Worm (Caenorhabditis elegans) whole organism, mixed stage, embryonic: ENCODE data around the gene F18F11.4.

Experiments
- M03D4.4 ChIP-seq: sonication (generic microtip); optimal IDR thresholded peaks from 2 replicates; lab custom pipeline; 2017; ENCODE audit warnings: mild to moderate bottlenecking, missing genetic modification characterization, missing compliant biosample characterization
- bed-3 ChIP-seq: fragments of 200-800 bp; sonication (Bioruptor generic); optimal IDR thresholded peaks from 3 replicates; lab custom pipeline; 2018; ENCODE audit warnings: mild to moderate bottlenecking, missing genetic modification characterization, moderate library complexity, missing compliant biosample characterization
- ceh-39 ChIP-seq: fragments of 150-350 bp; optimal IDR thresholded peaks from 2 replicates; lab custom pipeline; 2014; ENCODE audit warnings: missing biosample characterization, missing genetic modification characterization
- ceh-43 ChIP-seq: fragments of 200-800 bp; sonication (Bioruptor generic); optimal IDR thresholded peaks from 2 replicates; lab custom pipeline; 2018; ENCODE audit warnings: mild to moderate bottlenecking, missing genetic modification characterization, moderate library complexity, missing compliant biosample characterization
- ces-1 ChIP-seq: fragments of 150-350 bp; optimal IDR thresholded peaks from 2 replicates; lab custom pipeline; 2014; ENCODE audit warnings: missing biosample characterization, missing genetic modification reagents, missing genetic modification characterization
- cnd-1 ChIP-seq: fragments of 200-800 bp; sonication (Bioruptor generic); optimal IDR thresholded peaks from 2 replicates; lab custom pipeline; 2018; ENCODE audit warnings: mild to moderate bottlenecking, missing genetic modification characterization, missing compliant biosample characterization
- drap-1 ChIP-seq: fragments of 200-800 bp; sonication (Bioruptor generic); optimal IDR thresholded peaks from 3 replicates; lab custom pipeline; 2018; ENCODE audit warnings: mild to moderate bottlenecking, missing genetic modification characterization, missing compliant biosample characterization
- elt-1 ChIP-seq: sonication (generic microtip); optimal IDR thresholded peaks from 2 replicates; lab custom pipeline; 2017; ENCODE audit warnings: missing genetic modification characterization, mild to moderate bottlenecking, missing compliant biosample characterization, antibody characterized with exemption, moderate library complexity, borderline replicate concordance; ENCODE audit not compliant: insufficient read depth
- elt-3 ChIP-seq: fragments of 150-350 bp; optimal IDR thresholded peaks from 2 replicates; lab custom pipeline; 2014; ENCODE audit warnings: missing biosample characterization, missing genetic modification characterization
- flh-1 ChIP-seq: fragments of 200-800 bp; sonication (Bioruptor generic); optimal IDR thresholded peaks from 2 replicates; lab custom pipeline; 2018; ENCODE audit warnings: mild to moderate bottlenecking, missing genetic modification characterization, moderate library complexity, missing compliant biosample characterization
- ham-2 ChIP-seq: fragments of 200-800 bp; sonication (Bioruptor generic); optimal IDR thresholded peaks from 2 replicates; lab custom pipeline; 2018; ENCODE audit warnings: mild to moderate bottlenecking, missing genetic modification characterization, missing compliant biosample characterization
- hlh-1 ChIP-seq: fragments of 150-350 bp; optimal IDR thresholded peaks from 2 replicates; lab custom pipeline; 2014; ENCODE audit warnings: missing biosample characterization, missing genetic modification reagents, missing genetic modification characterization
- lin-13 ChIP-seq: fragments of 150-350 bp; optimal IDR thresholded peaks from 2 replicates; lab custom pipeline; 2014; ENCODE audit warnings: missing biosample characterization, missing genetic modification characterization
- lin-32 ChIP-seq: fragments of 200-800 bp; sonication (Bioruptor generic); optimal IDR thresholded peaks from 2 replicates; lab custom pipeline; 2018; ENCODE audit warnings: mild to moderate bottlenecking, missing genetic modification characterization, missing compliant biosample characterization
- lsy-2 ChIP-seq: fragments of 150-350 bp; optimal IDR thresholded peaks from 2 replicates; lab custom pipeline; 2014; ENCODE audit warnings: missing biosample characterization, missing genetic modification characterization
- mab-5 ChIP-seq: fragments of 150-350 bp; optimal IDR thresholded peaks from 2 replicates; lab custom pipeline; 2014; ENCODE audit warnings: missing biosample characterization, missing genetic modification characterization
- mep-1 ChIP-seq: fragments of 150-350 bp; optimal IDR thresholded peaks from 2 replicates; lab custom pipeline; 2017; ENCODE audit warnings: missing biosample characterization, missing genetic modification reagents, missing genetic modification characterization, inconsistent platforms
- mls-2 ChIP-seq: sonication (generic microtip); optimal IDR thresholded peaks from 2 replicates; lab custom pipeline; 2016; ENCODE audit warnings: mild to moderate bottlenecking, missing genetic modification characterization, moderate library complexity, missing compliant biosample characterization
- nhr-12 ChIP-seq: fragments of 150-350 bp; optimal IDR thresholded peaks from 2 replicates; lab custom pipeline; 2014; ENCODE audit warnings: missing biosample characterization, missing genetic modification characterization
- nhr-2 ChIP-seq: fragments of 150-350 bp; optimal IDR thresholded peaks from 2 replicates; lab custom pipeline; 2014; ENCODE audit warnings: missing biosample characterization, missing genetic modification characterization
- nhr-237 ChIP-seq: fragments of 150-350 bp; optimal IDR thresholded peaks from 2 replicates; lab custom pipeline; 2014; ENCODE audit warnings: missing biosample characterization, missing genetic modification characterization
- nhr-28 ChIP-seq: fragments of 150-350 bp; optimal IDR thresholded peaks from 2 replicates; lab custom pipeline; 2014; ENCODE audit warnings: missing biosample characterization, missing genetic modification characterization
- nhr-76 ChIP-seq: sonication (generic microtip); optimal IDR thresholded peaks from 2 replicates; lab custom pipeline; 2017; ENCODE audit warnings: missing biosample characterization, missing genetic modification characterization
- pha-4 ChIP-seq: fragments of 150-350 bp; optimal IDR thresholded peaks from 2 replicates; lab custom pipeline; 2018; ENCODE audit warnings: missing biosample characterization, missing genetic modification reagents, missing genetic modification characterization
- sem-2 ChIP-seq: fragments of 200-800 bp; sonication (Bioruptor generic); optimal IDR thresholded peaks from 2 replicates; lab custom pipeline; 2018; ENCODE audit warnings: mild to moderate bottlenecking, missing genetic modification characterization, missing compliant biosample characterization
- snpc-4 ChIP-seq: fragments of 150-350 bp; optimal IDR thresholded peaks from 2 replicates; lab custom pipeline; 2014; ENCODE audit warnings: missing biosample characterization, missing genetic modification characterization
- sptf-1 ChIP-seq: sonication (generic microtip); optimal IDR thresholded peaks from 2 replicates; lab custom pipeline; 2017; ENCODE audit warnings: mild to moderate bottlenecking, missing genetic modification characterization, moderate library complexity, missing compliant biosample characterization
- tbx-8 ChIP-seq: fragments of 200-800 bp; sonication (Bioruptor generic); optimal IDR thresholded peaks from 2 replicates; lab custom pipeline; 2018; ENCODE audit warnings: mild to moderate bottlenecking, missing genetic modification characterization, moderate library complexity, missing compliant biosample characterization
- unc-120 ChIP-seq: sonication (generic microtip); optimal IDR thresholded peaks from 2 replicates; lab custom pipeline; 2017; ENCODE audit warnings: missing genetic modification characterization, missing compliant biosample characterization; ENCODE audit not compliant: poor library complexity, severe bottlenecking
- unc-39 ChIP-seq: fragments of 150-350 bp; optimal IDR thresholded peaks from 2 replicates; lab custom pipeline; 2014; ENCODE audit warnings: missing biosample characterization, missing genetic modification characterization
- unc-62 ChIP-seq: fragments of 150-350 bp; optimal IDR thresholded peaks from 2 replicates; lab custom pipeline; 2014; ENCODE audit warnings: missing biosample characterization, missing genetic modification reagents, missing genetic modification characterization
- zip-8 ChIP-seq: fragments of 150-350 bp; optimal IDR thresholded peaks from 2 replicates; lab custom pipeline; 2014; ENCODE audit warnings: missing biosample characterization, missing genetic modification characterization
- ztf-11 ChIP-seq: fragments of 150-350 bp; optimal IDR thresholded peaks from 2 replicates; lab custom pipeline; 2014; ENCODE audit warnings: missing biosample characterization, missing genetic modification characterization

Gene F18F11.4

DNA sequence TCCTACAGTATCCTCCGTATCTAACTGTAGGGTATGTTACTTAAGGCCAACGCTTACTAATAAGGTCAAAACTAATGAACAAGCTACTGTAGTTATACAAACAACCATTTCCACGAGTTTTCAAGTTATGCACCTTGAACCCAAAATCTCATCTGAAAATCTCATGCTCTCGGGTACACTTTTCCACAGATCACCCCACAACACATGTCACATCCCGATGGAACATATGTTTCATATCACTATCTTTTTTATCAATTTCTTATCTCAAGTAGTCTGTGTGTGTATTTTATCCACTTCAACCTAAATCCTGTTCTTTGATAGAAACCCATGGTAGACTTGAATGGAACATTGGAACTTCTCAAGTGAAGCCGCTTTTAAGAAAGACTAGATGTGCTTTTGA lies 30.3 kb upstream of the F18F11.4 start:
- TF ChIP-seq sem-2 (GFP tag; lab: Kevin White, UChicago), result no peak
- TF ChIP-seq zip-8 (tag; lab: Kevin White, UChicago), result no peak
- no peak for TF ChIP-seq unc-120 (tag; lab: Kevin White, UChicago)
- no peak for TF ChIP-seq flh-1 (GFP tag; lab: Kevin White, UChicago)
- TF ChIP-seq elt-3, result no peak
- no peak for TF ChIP-seq lin-32
- no peak for TF ChIP-seq nhr-2 (tag; lab: Kevin White, UChicago)
- no peak for TF ChIP-seq lin-13 (tag; lab: Kevin White, UChicago)
- TF ChIP-seq ceh-39 (tag; lab: Kevin White, UChicago), result no peak
- TF ChIP-seq ham-2 (GFP tag; lab: Kevin White, UChicago), result no peak
- TF ChIP-seq elt-1 (tag; lab: Kevin White, UChicago), result no peak
- TF ChIP-seq nhr-28, result no peak
- TF ChIP-seq, all 35 proteins: peak for 0

DNA sequence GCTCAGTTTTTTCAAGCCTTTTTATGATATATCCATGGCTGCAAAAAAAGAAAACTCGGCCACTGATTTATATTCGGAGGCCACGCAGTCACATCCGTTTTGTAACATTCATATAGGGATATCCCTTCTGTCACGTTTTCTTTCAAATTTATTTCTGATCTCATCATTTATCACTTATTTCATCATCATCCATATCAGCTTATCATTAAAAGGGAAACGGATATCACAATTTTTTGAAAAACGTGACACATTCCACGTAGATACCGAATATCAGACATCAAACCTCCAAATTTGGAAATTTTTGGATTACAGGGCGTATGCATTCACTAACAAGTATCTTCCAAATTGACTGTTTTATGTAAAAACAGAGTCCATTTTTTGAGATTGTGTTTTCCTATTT lies 27.9 kb upstream of the F18F11.4 start:
- TF ChIP-seq mab-5 (tag; lab: Kevin White, UChicago), result no peak
- TF ChIP-seq ceh-43 (GFP tag; lab: Kevin White, UChicago), result no peak
- TF ChIP-seq elt-3, result peak; percentile 3

DNA sequence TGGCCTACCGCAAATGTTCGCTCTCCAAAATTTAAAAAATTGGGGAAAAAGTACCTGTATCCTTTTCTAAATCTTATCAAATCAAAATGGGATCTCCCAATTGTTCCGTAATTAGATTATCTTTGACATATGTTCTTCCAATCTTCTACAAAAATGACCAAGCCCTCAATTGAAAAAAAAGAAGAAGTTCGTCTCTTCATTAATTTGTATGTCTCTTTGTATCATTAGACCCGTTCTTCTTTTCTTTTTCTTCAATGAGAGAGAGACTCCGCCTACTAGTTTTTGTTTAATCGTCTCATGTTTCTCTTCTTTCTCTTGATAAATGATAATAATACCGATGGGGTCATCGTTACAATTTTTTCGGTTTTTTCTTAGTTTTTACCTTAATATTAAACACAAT lies 27.4 kb upstream of the F18F11.4 start:
- TF ChIP-seq nhr-76 (tag; lab: Kevin White, UChicago), result no peak
- no peak for TF ChIP-seq tbx-8 (GFP tag; lab: Kevin White, UChicago)
- no peak for TF ChIP-seq sem-2 (GFP tag; lab: Kevin White, UChicago)
- no peak for TF ChIP-seq ztf-11 (tag; lab: Kevin White, UChicago)
- TF ChIP-seq cnd-1 (tag; lab: Kevin White, UChicago), result no peak
- no peak for TF ChIP-seq drap-1 (GFP tag; lab: Kevin White, UChicago)
- TF ChIP-seq nhr-28, result no peak
- TF ChIP-seq ceh-39 (tag; lab: Kevin White, UChicago), result no peak
- no peak for TF ChIP-seq lin-32
- TF ChIP-seq lin-13 (tag; lab: Kevin White, UChicago), result no peak
- no peak for TF ChIP-seq mab-5 (tag; lab: Kevin White, UChicago)
- TF ChIP-seq bed-3, result no peak
- no peak for TF ChIP-seq snpc-4 (tag; lab: Kevin White, UChicago)
- no peak for TF ChIP-seq nhr-2 (tag; lab: Kevin White, UChicago)

DNA sequence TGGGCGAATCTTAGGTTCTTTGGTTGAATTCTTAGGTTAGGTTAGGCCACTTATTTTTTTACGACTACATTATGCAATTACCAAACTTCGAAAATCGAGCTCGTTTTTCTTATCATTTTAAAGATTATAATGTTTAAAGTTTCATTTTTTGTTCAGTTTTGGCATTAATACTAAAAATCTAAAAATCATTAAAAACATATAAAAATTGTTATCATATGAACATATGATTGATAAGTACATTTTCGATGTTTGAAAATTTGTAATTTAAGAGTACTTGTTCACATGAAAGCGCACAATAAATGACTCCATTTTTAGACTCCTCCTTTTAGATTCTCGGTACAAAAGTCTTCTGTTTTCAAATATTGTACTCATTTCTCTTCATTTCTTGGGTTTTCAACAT lies 25.5 kb upstream of the F18F11.4 start:
- TF ChIP-seq pha-4 (tag; lab: Kevin White, UChicago) (no peak), nhr-237 (tag; lab: Kevin White, UChicago) (no peak), elt-1 (tag; lab: Kevin White, UChicago) (no peak), lsy-2 (no peak), bed-3 (no peak), tbx-8 (GFP tag; lab: Kevin White, UChicago) (no peak), ham-2 (GFP tag; lab: Kevin White, UChicago) (no peak), mep-1 (tag; lab: Kevin White, UChicago) (no peak), ceh-43 (GFP tag; lab: Kevin White, UChicago) (no peak), snpc-4 (tag; lab: Kevin White, UChicago) (no peak), unc-120 (tag; lab: Kevin White, UChicago) (no peak), cnd-1 (tag; lab: Kevin White, UChicago) (no peak), zip-8 (tag; lab: Kevin White, UChicago) (no peak), elt-3 (no peak), nhr-28 (no peak), nhr-76 (tag; lab: Kevin White, UChicago) (no peak), M03D4.4 (tag; lab: Kevin White, UChicago) (no peak), unc-62 (GFP tag; lab: Kevin White, UChicago) (no peak), ztf-11 (tag; lab: Kevin White, UChicago) (no peak), unc-39 (tag; lab: Kevin White, UChicago) (no peak)

DNA sequence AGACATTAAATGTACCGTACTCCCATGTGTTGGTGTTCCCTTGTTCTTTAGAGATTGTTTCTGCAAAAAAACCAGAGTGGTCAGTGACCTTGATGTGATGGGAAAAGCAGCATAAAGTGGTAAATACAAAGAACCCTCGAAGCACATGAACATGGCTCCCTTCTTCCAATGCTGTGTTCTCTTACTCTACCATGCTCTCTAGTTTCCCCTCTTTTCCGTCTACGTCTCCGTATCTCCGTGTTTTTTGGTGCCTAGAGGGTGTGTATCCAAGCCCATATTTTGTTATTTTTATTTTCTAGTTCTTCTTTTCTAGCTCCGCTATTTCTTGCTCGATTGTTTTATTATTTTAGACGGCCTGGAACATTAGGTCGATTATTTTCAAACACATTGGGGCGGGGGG lies 24.1 kb upstream of the F18F11.4 start:
- TF ChIP-seq nhr-76 (tag; lab: Kevin White, UChicago) (no peak), elt-1 (tag; lab: Kevin White, UChicago) (no peak), nhr-12 (no peak), unc-62 (GFP tag; lab: Kevin White, UChicago) (no peak), nhr-28 (no peak), snpc-4 (tag; lab: Kevin White, UChicago) (no peak), ceh-39 (tag; lab: Kevin White, UChicago) (no peak), sptf-1 (tag; lab: Kevin White, UChicago) (no peak), nhr-237 (tag; lab: Kevin White, UChicago) (no peak), unc-39 (tag; lab: Kevin White, UChicago) (no peak), ces-1 (GFP tag; lab: Kevin White, UChicago) (no peak), mab-5 (tag; lab: Kevin White, UChicago) (no peak), mls-2 (no peak), hlh-1 (tag; lab: Kevin White, UChicago) (no peak)
